Worm (Caenorhabditis elegans): Measurements from ENCODE around the gene arid-1.

- TF ChIP-seq jun-1 (tag; optimal IDR thresholded peaks at IDR 0.05) (no peak), nhr-237 (tag; optimal IDR thresholded peaks at IDR 0.05) (no peak), R02D3.7 (tag; optimal IDR thresholded peaks at IDR 0.05) (no peak), ztf-11 (tag; optimal IDR thresholded peaks at IDR 0.05) (no peak), nhr-77 (tag; optimal IDR thresholded peaks at IDR 0.05) (no peak), sea-2 (GFP tag; optimal IDR thresholded peaks at IDR 0.05) (no peak), ceh-16 (tag; optimal IDR thresholded peaks at IDR 0.05) (no peak), fos-1 (tag; optimal IDR thresholded peaks at IDR 0.05) (no peak), ztf-4 (tag; optimal IDR thresholded peaks at IDR 0.05) (no peak), nhr-11 (tag; optimal IDR thresholded peaks at IDR 0.05) (no peak), lin-15B (tag; optimal IDR thresholded peaks at IDR 0.05) (no peak), lsy-12 (tag; optimal IDR thresholded peaks at IDR 0.05) (no peak), elt-3 (tag; optimal IDR thresholded peaks at IDR 0.05) (no peak)
Observed at ce11 chrV:138592-138991, 47.4 kb upstream of the arid-1 start, which contains the start of gene W03F9.9.

Measured in whole organism, L3 larva.